Fruit fly (Drosophila melanogaster): ENCODE data around the gene Sgs7.

- TF ChIP-seq fd96Ca (GFP tag; IDR thresholded peaks at IDR 0.05) (no peak), CG14655 (GFP tag; optimal IDR thresholded peaks at IDR 0.05) (no peak), CG15710 (tag; optimal IDR thresholded peaks at IDR 0.05) (no peak), CG34367 (tag; optimal IDR thresholded peaks at IDR 0.05) (no peak), Pif1B (GFP tag; optimal IDR thresholded peaks at IDR 0.05) (no peak)
Observed at dm6 chr3L:11488264-11488663, 21.4 kb upstream of the Sgs7 start.

Data from whole organism, pupa.